Fruit fly (Drosophila melanogaster): ENCODE measurements around the gene Sfp26Ac.

- TF ChIP-seq psq (optimal IDR thresholded peaks at IDR 0.05) (no peak), CG8478 (optimal IDR thresholded peaks at IDR 0.05) (no peak), Dll (optimal IDR thresholded peaks at IDR 0.05) (no peak), pan (optimal IDR thresholded peaks at IDR 0.05) (no peak)
Measured at dm6 chr2L:5925637-5926036, 41.1 kb upstream of the Sfp26Ac start, which contains the start of gene dsf.
